Worm (Caenorhabditis elegans): ENCODE data around the gene str-171.

Gene str-171

ce11 chrV:15083659-15084058, 48.7 kb downstream of the str-171 start:
- TF ChIP-seq bed-2 (GFP tag; IDR thresholded peaks at IDR 0.05): no peak
- TF ChIP-seq D2030.7 (GFP tag; IDR thresholded peaks at IDR 0.05): peak; percentile 45
- peak; percentile 34 for TF ChIP-seq T07F8.4 (tag; optimal IDR thresholded peaks at IDR 0.05)
- peak; percentile 57 for TF ChIP-seq attf-6 (GFP tag; IDR thresholded peaks at IDR 0.05)
- no peak for TF ChIP-seq efl-1 (GFP tag; optimal IDR thresholded peaks at IDR 0.05)
- peak; percentile 53 for TF ChIP-seq tbp1 (GFP tag; optimal IDR thresholded peaks at IDR 0.05)
- peak; percentile 6 for TF ChIP-seq nhr-90 (tag; optimal IDR thresholded peaks at IDR 0.05)
- TF ChIP-seq atf-7 (tag; optimal IDR thresholded peaks at IDR 0.05): peak; percentile 18
- TF ChIP-seq F55B11.4 (tag; optimal IDR thresholded peaks at IDR 0.05; ENCODE audit: borderline replicate concordance, insufficient read depth): no peak
- 0 out of 2 replicates have a peak, but pooled peaks have one; percentile 35 for TF ChIP-seq cebp-2 (GFP tag; IDR thresholded peaks at IDR 0.05)
- TF ChIP-seq pbrm-1 (GFP tag; IDR thresholded peaks at IDR 0.05): no peak
- no peak for TF ChIP-seq egl-18 (GFP tag; IDR thresholded peaks at IDR 0.05)
- no peak for TF ChIP-seq aptf-2 (GFP tag; conservative IDR thresholded peaks at IDR 0.05)
- peak; percentile 58; the same call in 1 of the 2 replicates for TF ChIP-seq madf-3 (GFP tag; IDR thresholded peaks at IDR 0.05)
- peak; percentile 30 for TF ChIP-seq ZK185.1 (tag; optimal IDR thresholded peaks at IDR 0.05; ENCODE audit: poor library complexity, severe bottlenecking)
- peak; percentile 30 for TF ChIP-seq lsl-1 (GFP tag; optimal IDR thresholded peaks at IDR 0.05)
- TF ChIP-seq bed-1 (GFP tag; IDR thresholded peaks at IDR 0.05): no peak
- peak; percentile 5 for TF ChIP-seq die-1 (tag; optimal IDR thresholded peaks at IDR 0.05)
- TF ChIP-seq repo-1 (tag; optimal IDR thresholded peaks at IDR 0.05): peak; percentile 71
- TF ChIP-seq athp-1 (tag; optimal IDR thresholded peaks at IDR 0.05): peak; percentile 82
- no peak for TF ChIP-seq zfh-2 (GFP tag; conservative IDR thresholded peaks at IDR 0.05)
- 0 out of 2 replicates have a peak, but pooled peaks have one; percentile 27 for TF ChIP-seq nfyb-1 (GFP tag; IDR thresholded peaks at IDR 0.05)
- no peak for TF ChIP-seq somi-1 (GFP tag; optimal IDR thresholded peaks at IDR 0.05)
- TF ChIP-seq nfya-1 (tag; optimal IDR thresholded peaks at IDR 0.05; ENCODE audit: borderline replicate concordance, insufficient read depth): no peak
- peak; percentile 55 for TF ChIP-seq tlf-1 (GFP tag; optimal IDR thresholded peaks at IDR 0.05)
- no peak for TF ChIP-seq C06A6.2 (GFP tag; conservative IDR thresholded peaks at IDR 0.05)
- TF ChIP-seq attf-5 (GFP tag; optimal IDR thresholded peaks at IDR 0.05): peak; percentile 14
- TF ChIP-seq unc-62 (GFP tag; optimal IDR thresholded peaks at IDR 0.05): no peak
- TF ChIP-seq chd-7 (tag; optimal IDR thresholded peaks at IDR 0.05): peak; percentile 57
- no peak for TF ChIP-seq F37B4.10 (GFP tag; IDR thresholded peaks at IDR 0.05)
- no peak for TF ChIP-seq ceh-79 (tag; optimal IDR thresholded peaks at IDR 0.05)
- TF ChIP-seq tbx-9 (tag; optimal IDR thresholded peaks at IDR 0.05; ENCODE audit: borderline replicate concordance): no peak
- peak; percentile 68 for TF ChIP-seq ama-1 (optimal IDR thresholded peaks at IDR 0.05)
- TF ChIP-seq ama-1 (GFP tag; optimal IDR thresholded peaks at IDR 0.05): peak in 1 of 2 experiments; percentile 80
- peak; percentile 5 for TF ChIP-seq ztf-22 (GFP tag; optimal IDR thresholded peaks at IDR 0.05)
- TF ChIP-seq ekl-4 (GFP tag; IDR thresholded peaks at IDR 0.05): peak; percentile 58
- TF ChIP-seq lin-26 (GFP tag; IDR thresholded peaks at IDR 0.05): no peak
- no peak for TF ChIP-seq nhr-27 (tag; optimal IDR thresholded peaks at IDR 0.05)
- no peak for TF ChIP-seq B0019.2 (GFP tag; conservative IDR thresholded peaks at IDR 0.05)
- TF ChIP-seq ceh-100 (GFP tag; IDR thresholded peaks at IDR 0.05): no peak
- peak; percentile 55 for TF ChIP-seq Y53G8AR.9 (GFP tag; conservative IDR thresholded peaks at IDR 0.05)
- no peak for TF ChIP-seq rcor-1 (GFP tag; IDR thresholded peaks at IDR 0.05)
- no peak for TF ChIP-seq akir-1 (GFP tag; optimal IDR thresholded peaks at IDR 0.05)
- peak; percentile 22 for TF ChIP-seq F10E7.11 (tag; optimal IDR thresholded peaks at IDR 0.05)
- TF ChIP-seq zim-3 (tag; optimal IDR thresholded peaks at IDR 0.05): peak; percentile 33
- no peak for TF ChIP-seq cebp-1 (GFP tag; IDR thresholded peaks at IDR 0.05)
- TF ChIP-seq cebp-1 (tag; optimal IDR thresholded peaks at IDR 0.05): peak; percentile 65
- no peak for TF ChIP-seq ztf-3 (GFP tag; optimal IDR thresholded peaks at IDR 0.05)
- TF ChIP-seq lin-54 (GFP tag; optimal IDR thresholded peaks at IDR 0.05): peak; percentile 27
- peak; percentile 9 for TF ChIP-seq ztf-26 (tag; optimal IDR thresholded peaks at IDR 0.05)

Measured in whole organism, young adult.